Worm (Caenorhabditis elegans): ENCODE results near the gene kbp-2.

DNA sequence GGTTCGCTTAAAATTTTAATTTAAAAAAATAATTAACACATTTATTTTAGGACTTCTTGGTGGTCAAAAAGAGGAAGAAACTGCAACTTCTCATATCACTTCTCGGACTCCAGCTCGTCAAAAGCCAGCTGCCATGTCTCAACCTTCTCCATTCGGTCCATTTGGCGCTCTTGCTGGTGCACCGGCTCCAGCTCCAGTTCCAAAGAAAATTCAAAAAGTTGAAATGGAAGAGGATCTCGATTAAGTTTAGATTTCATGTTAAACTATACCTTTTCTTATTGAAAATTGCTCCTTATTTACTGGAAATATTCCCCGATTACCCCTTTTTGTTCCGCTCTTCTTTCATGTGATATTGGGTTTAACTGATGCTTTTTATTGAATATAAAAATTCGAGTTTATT lies 10.1 kb upstream of the kbp-2 start:
- no peak for TF ChIP-seq ama-1 (optimal IDR thresholded peaks at IDR 0.05)
- TF ChIP-seq F13C5.2 (tag; optimal IDR thresholded peaks at IDR 0.05), result no peak
- no peak for TF ChIP-seq hnd-1 (tag; optimal IDR thresholded peaks at IDR 0.05)
- no peak for TF ChIP-seq hmg-4 (GFP tag; optimal IDR thresholded peaks at IDR 0.05)
- no peak for TF ChIP-seq aly-1 (tag; optimal IDR thresholded peaks at IDR 0.05)
- no peak for TF ChIP-seq ceh-13 (GFP tag; optimal IDR thresholded peaks at IDR 0.05)

Measured in whole organism, early embryonic.